Worm (Caenorhabditis elegans) whole organism, midembryonic: Measurements from ENCODE around the gene fbxb-95.

ENCODE experiments used
- flt-1 ChIP-seq: fragments of 200-800 bp; sonication (Bioruptor generic); IDR thresholded peaks from 2 replicates; pipeline ENCODE4 v1.3.6; 2022; ENCODE audit warnings: missing genetic modification characterization, missing compliant biosample characterization
- med-1 ChIP-seq: sonication (generic microtip); optimal IDR thresholded peaks from 2 replicates; lab custom pipeline; 2017; ENCODE audit warnings: missing genetic modification characterization, mild to moderate bottlenecking, missing compliant biosample characterization, antibody characterized with exemption, missing genetic modification reagents; ENCODE audit not compliant: insufficient read depth
- tab-1 ChIP-seq: fragments of 200-800 bp; sonication (Bioruptor generic); IDR thresholded peaks from 2 replicates; pipeline ENCODE4 v1.3.6; 2022; ENCODE audit warnings: missing genetic modification characterization, missing compliant biosample characterization
- ztf-29 ChIP-seq: fragments of 200-800 bp; sonication (Bioruptor generic); IDR thresholded peaks from 2 replicates; pipeline ENCODE4 v1.3.6; 2022; ENCODE audit warnings: missing genetic modification reagents, missing genetic modification characterization, missing compliant biosample characterization

DNA sequence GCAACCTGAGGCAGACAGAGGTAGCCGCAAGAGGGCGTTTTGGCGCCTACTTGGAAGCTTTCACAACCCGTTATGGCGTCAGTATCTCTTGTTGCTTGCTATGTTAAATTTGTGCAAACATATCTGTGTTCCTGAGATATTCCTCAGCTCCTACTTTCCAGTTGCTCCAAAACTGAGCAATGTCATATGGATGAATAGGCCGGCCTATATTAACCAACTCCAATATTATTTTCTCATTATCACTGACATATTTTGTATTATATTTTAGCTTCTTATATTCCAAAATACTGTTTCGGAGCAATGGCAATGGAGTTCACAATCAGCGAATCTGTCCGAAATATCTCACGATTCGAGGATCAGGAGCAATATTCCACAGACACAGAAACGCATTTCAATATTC is 21.5 kb downstream of the fbxb-95 start, which contains the start of gene math-13:
- TF ChIP-seq ztf-29 (GFP tag; lab: Robert Waterston, UW), result no peak
- no peak for TF ChIP-seq flt-1 (GFP tag; lab: Robert Waterston, UW)
- TF ChIP-seq tab-1 (GFP tag; lab: Robert Waterston, UW), result no peak
- TF ChIP-seq med-1 (GFP tag; lab: Kevin White, UChicago), result no peak
